Fruit fly (Drosophila melanogaster): Measurements from ENCODE around the gene CG31294.

CG31294 gene

dm6 chr3R:15677074-15677409 lies 39.3 kb downstream of the CG31294 start:
- TF ChIP-seq CTCF (optimal IDR thresholded peaks at IDR 0.05) (no peak), CG8478 (optimal IDR thresholded peaks at IDR 0.05) (no peak)

- TF ChIP-seq CTCF (optimal IDR thresholded peaks at IDR 0.05) = no peak
- no peak for TF ChIP-seq CG8478 (optimal IDR thresholded peaks at IDR 0.05)
Measured at dm6 chr3R:15676186-15677073, 40.0 kb downstream of the CG31294 start.

dm6 chr3R:15673248-15673647 lies 43.1 kb downstream of the CG31294 start:
- TF ChIP-seq CG8478 (optimal IDR thresholded peaks at IDR 0.05) (no peak), CTCF (optimal IDR thresholded peaks at IDR 0.05) (no peak)

- TF ChIP-seq CTCF (optimal IDR thresholded peaks at IDR 0.05) = no peak
- TF ChIP-seq CG8478 (optimal IDR thresholded peaks at IDR 0.05) = no peak
Measured at dm6 chr3R:15672302-15672701, 44.1 kb downstream of the CG31294 start.

dm6 chr3R:15670559-15670958 lies 45.8 kb downstream of the CG31294 start:
- TF ChIP-seq CTCF (optimal IDR thresholded peaks at IDR 0.05) (no peak), CG8478 (optimal IDR thresholded peaks at IDR 0.05) (no peak)

dm6 chr3R:15668863-15669491 lies 47.4 kb downstream of the CG31294 start:
- TF ChIP-seq CG8478 (optimal IDR thresholded peaks at IDR 0.05) (no peak), CTCF (optimal IDR thresholded peaks at IDR 0.05) (no peak)

- no peak for TF ChIP-seq CTCF (optimal IDR thresholded peaks at IDR 0.05)
- TF ChIP-seq CG8478 (optimal IDR thresholded peaks at IDR 0.05) = no peak
Measured at dm6 chr3R:15666900-15667507, 49.4 kb downstream of the CG31294 start.

- no peak for TF ChIP-seq CG8478 (optimal IDR thresholded peaks at IDR 0.05)
- no peak for TF ChIP-seq CTCF (optimal IDR thresholded peaks at IDR 0.05)
Measured at dm6 chr3R:15665962-15666361, 50.4 kb downstream of the CG31294 start, which contains the start of gene pxb. Gene pxb, plus strand, starts transcription at chr3R:15666183.

Data from S2 (cell line).